Fruit fly (Drosophila melanogaster): ENCODE data around the gene CG14823.

CG14823 gene

DNA sequence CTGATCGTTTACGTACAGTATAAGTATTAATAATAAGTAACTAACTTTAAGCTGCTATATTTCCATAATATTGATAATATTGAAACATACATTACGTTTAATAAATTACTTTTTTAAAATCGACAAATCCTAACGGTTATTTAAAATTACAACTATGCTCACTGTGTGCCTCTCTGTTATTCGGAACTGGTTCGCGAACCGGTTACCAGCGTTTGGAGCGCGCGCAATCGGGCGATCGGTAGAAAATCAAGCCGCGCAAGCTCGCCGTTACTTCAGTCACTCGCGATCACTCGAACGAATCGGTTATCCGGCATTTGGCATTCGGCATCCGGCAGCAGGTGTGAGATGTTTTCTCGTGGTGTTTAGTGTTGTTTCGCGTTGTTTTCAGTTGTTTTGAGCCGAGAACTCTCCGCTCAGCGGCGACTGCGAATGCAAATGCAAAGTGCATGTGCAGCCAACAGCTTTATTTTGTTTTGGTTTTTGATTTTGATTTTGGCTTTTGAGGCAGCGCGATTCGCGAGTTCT, 28.5 kb downstream of the CG14823 start, which contains the start of gene form3:
Gene form3 (plus strand): TSS at position 271 of the 525 bp plus-strand sequence.
- TF ChIP-seq noc (tag; optimal IDR thresholded peaks at IDR 0.05): no peak

DNA sequence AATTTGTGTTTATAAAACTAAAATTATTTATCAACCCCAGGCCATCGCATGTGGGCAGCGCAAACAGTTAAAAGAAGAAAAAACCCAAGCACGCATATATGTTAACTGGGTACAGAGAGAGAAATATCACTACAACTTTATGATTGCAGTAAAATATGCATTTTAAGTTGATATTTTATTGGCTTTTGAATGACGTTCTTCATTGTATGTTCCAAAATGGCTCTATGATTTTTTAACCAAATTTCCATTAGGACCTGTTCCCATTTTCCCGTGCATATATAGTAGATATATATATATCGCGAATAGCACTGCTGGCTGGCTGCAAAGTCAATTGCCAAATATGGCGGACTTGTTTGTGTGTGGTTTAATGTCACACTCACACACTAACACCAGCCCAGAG, 30.4 kb downstream of the CG14823 start:
- TF ChIP-seq noc (tag; optimal IDR thresholded peaks at IDR 0.05): no peak

DNA sequence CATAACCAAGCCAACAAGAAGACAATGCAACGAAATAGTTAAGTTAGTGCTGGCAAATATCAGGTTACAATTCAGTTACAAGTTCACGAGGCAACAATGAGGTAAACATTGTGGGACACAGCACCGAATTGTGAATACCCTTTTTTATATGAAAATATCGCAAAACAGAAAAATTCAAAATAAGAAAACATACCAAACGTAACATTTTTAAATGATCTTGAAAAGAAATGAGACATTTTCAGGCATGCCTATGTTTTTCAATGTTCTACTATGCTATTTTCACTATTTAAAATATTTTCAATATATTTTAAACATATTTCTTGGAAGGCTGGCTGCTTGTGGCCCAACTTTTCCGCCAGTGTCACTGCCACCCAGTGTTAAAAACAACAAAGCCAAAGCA, 37.8 kb downstream of the CG14823 start:
- TF ChIP-seq noc (tag; optimal IDR thresholded peaks at IDR 0.05): no peak

DNA sequence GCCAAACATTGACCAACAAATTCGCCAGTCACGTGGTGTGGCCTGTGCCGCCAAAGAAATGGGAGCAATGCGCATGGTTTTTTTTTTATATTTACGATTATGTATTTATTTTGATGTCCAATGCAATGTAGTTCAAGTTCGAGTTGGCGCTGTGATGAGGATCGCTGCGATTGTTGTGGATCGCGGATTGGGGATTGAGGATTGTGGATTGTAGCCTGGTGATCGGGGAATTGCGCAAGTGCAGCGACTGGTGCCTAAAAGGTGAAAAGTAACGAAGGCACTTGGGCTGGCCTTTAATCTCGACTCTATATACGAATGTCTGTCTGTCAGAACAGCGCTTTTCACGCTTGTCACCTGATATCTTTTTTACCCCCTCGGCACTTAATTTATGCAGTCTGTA, 38.4 kb downstream of the CG14823 start:
- TF ChIP-seq noc (tag; optimal IDR thresholded peaks at IDR 0.05): no peak

DNA sequence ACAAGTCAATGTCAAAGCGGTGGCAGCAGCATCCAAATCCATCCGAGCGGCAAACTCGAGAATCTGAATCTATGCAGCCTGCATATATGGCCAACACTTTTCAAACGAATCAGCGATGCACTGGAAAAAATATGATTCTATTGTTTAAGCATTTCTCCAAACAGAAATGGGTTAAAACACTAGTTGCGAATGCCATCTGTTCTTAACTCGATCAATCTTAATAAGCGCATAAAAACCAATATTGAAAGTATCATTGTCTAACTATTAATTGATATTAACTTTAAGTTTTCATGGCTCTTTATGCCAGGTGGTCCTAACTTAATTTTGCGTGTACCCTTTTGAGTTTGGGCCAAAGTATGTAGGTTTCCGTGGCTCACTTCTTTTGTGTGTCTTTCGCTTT, 39.6 kb downstream of the CG14823 start:
- no peak for TF ChIP-seq noc (tag; optimal IDR thresholded peaks at IDR 0.05)

DNA sequence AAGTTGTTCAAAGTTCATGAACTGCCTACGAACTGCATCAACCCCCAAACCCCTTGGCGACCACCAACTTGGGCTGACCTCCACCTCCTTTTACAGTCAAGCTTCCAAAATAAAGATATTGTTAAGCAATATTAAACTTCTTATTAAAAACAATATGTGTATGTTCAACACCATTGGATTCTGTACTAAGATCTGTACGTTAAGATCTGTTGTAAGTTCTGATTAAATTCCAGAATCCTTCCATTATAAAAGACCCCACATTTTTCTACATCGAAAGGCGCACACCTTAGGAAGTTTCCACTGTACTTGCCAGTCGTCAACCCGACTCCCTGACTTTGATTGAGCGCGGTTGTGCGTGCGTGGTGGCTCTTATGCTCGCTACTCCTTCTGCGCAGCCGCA, 46.9 kb downstream of the CG14823 start:
- no peak for TF ChIP-seq noc (tag; optimal IDR thresholded peaks at IDR 0.05)

DNA sequence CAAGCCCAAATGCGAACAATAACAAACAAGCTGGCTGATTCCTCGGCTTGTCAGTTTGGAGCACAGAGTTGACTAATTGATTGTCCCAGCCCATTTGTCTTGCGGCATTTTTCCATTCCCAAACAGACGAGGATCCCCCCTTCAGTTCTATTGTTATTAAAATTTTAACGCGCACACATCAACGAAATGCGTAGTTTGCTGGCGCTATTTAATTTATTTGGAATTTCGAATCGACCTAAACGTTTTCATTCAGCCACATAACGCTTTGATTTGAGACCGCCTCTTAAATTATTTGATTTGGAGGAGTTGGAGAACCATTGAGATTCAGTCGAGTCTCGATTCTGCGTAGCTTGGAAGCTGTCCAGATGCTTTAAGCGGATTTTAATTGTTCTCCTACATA, 49.8 kb downstream of the CG14823 start:
- peak; percentile 56 for TF ChIP-seq noc (tag; optimal IDR thresholded peaks at IDR 0.05)

Data from whole organism, larva.